Worm (Caenorhabditis elegans): Measurements from ENCODE around the gene K07E3.1.

Gene K07E3.1

DNA sequence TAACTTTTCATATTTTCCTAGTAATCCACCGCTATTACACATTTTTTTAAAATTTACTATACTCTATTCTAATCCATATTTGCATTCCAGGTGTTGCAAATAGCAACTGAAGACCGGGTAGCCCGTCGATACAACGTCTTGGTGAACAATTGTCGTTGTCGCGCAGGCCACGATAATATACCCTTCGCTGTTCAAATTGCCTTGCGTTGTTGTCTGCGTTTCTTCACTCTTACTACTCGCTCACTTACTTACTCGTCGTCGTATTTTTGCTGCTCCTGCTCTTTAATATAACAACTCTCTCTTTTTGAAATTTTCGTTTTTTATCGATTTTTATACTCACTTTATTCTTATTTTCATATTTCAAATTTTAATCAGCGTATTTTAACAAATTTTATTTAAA, 6.3 kb upstream of the K07E3.1 start, which contains the start of gene K07E3.2 (continued):
- peak; percentile 66 for TF ChIP-seq mes-2 (tag; optimal IDR thresholded peaks at IDR 0.05; ENCODE audit: poor library complexity, severe bottlenecking)
- no peak for TF ChIP-seq unc-39 (tag; optimal IDR thresholded peaks at IDR 0.05)
- peak; percentile 41 for TF ChIP-seq mep-1 (tag; optimal IDR thresholded peaks at IDR 0.05)
- no peak for TF ChIP-seq tag-97 (GFP tag; IDR thresholded peaks at IDR 0.05)
- TF ChIP-seq rbr-2 (tag; optimal IDR thresholded peaks at IDR 0.05): peak; percentile 29
- TF ChIP-seq ZK337.2 (GFP tag; IDR thresholded peaks at IDR 0.05): no peak
- TF ChIP-seq aha-1 (tag): peak; percentile 50
- no peak for TF ChIP-seq mdl-1 (tag; optimal IDR thresholded peaks at IDR 0.05)
- peak; percentile 84 for TF ChIP-seq hmg-1.1 (GFP tag; IDR thresholded peaks at IDR 0.05)
- no peak for TF ChIP-seq dmd-8 (GFP tag; IDR thresholded peaks at IDR 0.05)
- TF ChIP-seq F10B5.3 (tag; optimal IDR thresholded peaks at IDR 0.05): no peak
- TF ChIP-seq nhr-6 (tag; optimal IDR thresholded peaks at IDR 0.05): no peak
- no peak for TF ChIP-seq php-3 (GFP tag; IDR thresholded peaks at IDR 0.05)
- TF ChIP-seq spr-1 (tag; optimal IDR thresholded peaks at IDR 0.05): no peak
- no peak for TF ChIP-seq nhr-41 (GFP tag; IDR thresholded peaks at IDR 0.05)
- no peak for TF ChIP-seq nhr-237 (tag; optimal IDR thresholded peaks at IDR 0.05)
- TF ChIP-seq ceh-28 (tag; optimal IDR thresholded peaks at IDR 0.05): no peak
- no peak for TF ChIP-seq gei-8 (GFP tag; optimal IDR thresholded peaks at IDR 0.05)
- TF ChIP-seq mdt-29 (GFP tag; IDR thresholded peaks at IDR 0.05): no peak
- no peak for TF ChIP-seq cey-2 (tag; optimal IDR thresholded peaks at IDR 0.05; ENCODE audit: borderline replicate concordance, insufficient read depth)
- no peak for TF ChIP-seq spr-3 (GFP tag; optimal IDR thresholded peaks at IDR 0.05)

DNA sequence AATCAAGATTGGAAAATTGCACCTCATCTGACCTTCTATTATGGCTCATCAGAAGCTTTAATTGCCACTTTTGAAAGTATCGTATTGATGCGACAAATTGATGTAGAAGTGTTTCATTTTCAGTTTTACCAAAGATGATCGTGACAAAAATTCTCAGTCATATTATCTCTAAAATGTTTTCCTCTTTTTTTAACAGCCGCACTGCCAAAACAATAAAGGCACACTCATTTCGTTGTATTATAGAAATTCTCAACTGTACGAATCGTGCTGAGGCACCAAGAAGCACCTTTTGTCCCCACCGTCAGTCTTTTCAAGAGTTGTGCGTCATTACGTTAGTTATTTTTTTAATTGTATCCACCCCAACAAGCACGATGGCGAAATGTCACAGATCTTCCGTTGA, 2.3 kb upstream of the K07E3.1 start, which contains the start of gene K07E3.9:
TSS of gene K07E3.9 (plus strand) at position 301 of the 400 bp plus-strand sequence.
- TF ChIP-seq ztf-11 (tag; optimal IDR thresholded peaks at IDR 0.05) (no peak), jun-1 (tag; optimal IDR thresholded peaks at IDR 0.05) (no peak)

DNA sequence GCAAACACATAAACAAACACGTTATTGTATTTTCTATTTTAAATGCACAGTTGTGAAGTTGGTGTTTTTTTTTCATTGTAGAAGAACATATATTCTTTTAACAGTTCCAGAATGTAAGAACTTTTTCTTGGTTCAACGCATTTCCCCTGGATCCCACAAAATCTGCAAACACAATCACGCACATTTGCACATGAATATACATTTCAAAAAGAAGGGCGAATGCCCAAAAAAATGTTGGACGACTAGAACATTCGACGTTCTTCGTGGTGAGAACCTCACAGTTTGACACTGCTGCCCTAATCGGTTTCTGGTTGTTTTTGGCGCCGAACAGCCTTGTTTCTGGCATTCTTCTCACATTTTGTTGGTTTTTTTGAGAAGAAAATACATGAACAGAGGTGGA, 708 bp upstream of the K07E3.1 start:
- TF ChIP-seq ceh-44 (GFP tag; IDR thresholded peaks at IDR 0.05): no peak
- TF ChIP-seq mep-1 (tag; optimal IDR thresholded peaks at IDR 0.05): peak; percentile 75
- TF ChIP-seq Y5F2A.4 (GFP tag; optimal IDR thresholded peaks at IDR 0.05): no peak
- TF ChIP-seq nhr-237 (tag; optimal IDR thresholded peaks at IDR 0.05): no peak
- no peak for TF ChIP-seq pqm-1 (tag; optimal IDR thresholded peaks at IDR 0.05)
- TF ChIP-seq daf-16 (GFP tag; optimal IDR thresholded peaks at IDR 0.05): no peak
- TF ChIP-seq daf-16 (tag; optimal IDR thresholded peaks at IDR 0.05): peak; percentile 54
- TF ChIP-seq egl-43 (GFP tag; IDR thresholded peaks at IDR 0.05): no peak
- TF ChIP-seq dve-1 (tag; optimal IDR thresholded peaks at IDR 0.05; ENCODE audit: insufficient read depth): peak; percentile 80
- TF ChIP-seq F44E2.7 (GFP tag; IDR thresholded peaks at IDR 0.05): no peak
- TF ChIP-seq rbr-2 (tag; optimal IDR thresholded peaks at IDR 0.05): peak; percentile 8
- TF ChIP-seq ZK546.5 (tag; optimal IDR thresholded peaks at IDR 0.05): no peak
- peak; percentile 8 for TF ChIP-seq hlh-30 (tag; optimal IDR thresholded peaks at IDR 0.05; ENCODE audit: insufficient read depth)
- no peak for TF ChIP-seq ztf-7 (tag; optimal IDR thresholded peaks at IDR 0.05)
- no peak for TF ChIP-seq hif-1 (tag; optimal IDR thresholded peaks at IDR 0.05)
- TF ChIP-seq nhr-77 (tag; optimal IDR thresholded peaks at IDR 0.05): peak; percentile 26
- TF ChIP-seq Y105C5A.15 (GFP tag; IDR thresholded peaks at IDR 0.05): no peak
- no peak for TF ChIP-seq lir-3 (tag; optimal IDR thresholded peaks at IDR 0.05)
- peak; percentile 43 for TF ChIP-seq nhr-11 (tag; optimal IDR thresholded peaks at IDR 0.05)
- TF ChIP-seq spr-3 (GFP tag; optimal IDR thresholded peaks at IDR 0.05): no peak
- TF ChIP-seq mes-2 (tag; optimal IDR thresholded peaks at IDR 0.05; ENCODE audit: poor library complexity, severe bottlenecking): peak; percentile 71
- TF ChIP-seq pha-4 (GFP tag; IDR thresholded peaks at IDR 0.05): no peak
- peak; percentile 1 for TF ChIP-seq pha-4 (tag; optimal IDR thresholded peaks at IDR 0.05)
- peak; percentile 70 for TF ChIP-seq hmg-1.1 (GFP tag; IDR thresholded peaks at IDR 0.05)
- peak; percentile 57 for TF ChIP-seq hlh-11 (tag; optimal IDR thresholded peaks at IDR 0.05)
- TF ChIP-seq daf-12 (tag; optimal IDR thresholded peaks at IDR 0.05): no peak
- 0 out of 2 replicates have a peak, but pooled peaks have one; percentile 19 for TF ChIP-seq ctbp-1 (GFP tag; IDR thresholded peaks at IDR 0.05)
- no peak for TF ChIP-seq R02D3.7 (tag; optimal IDR thresholded peaks at IDR 0.05)
- peak; percentile 18 for TF ChIP-seq zip-2 (tag; optimal IDR thresholded peaks at IDR 0.05)
- peak; percentile 47 for TF ChIP-seq aha-1 (tag)
- peak; percentile 55 for TF ChIP-seq dpl-1 (GFP tag; optimal IDR thresholded peaks at IDR 0.05)
- no peak for TF ChIP-seq cey-2 (tag; optimal IDR thresholded peaks at IDR 0.05; ENCODE audit: borderline replicate concordance, insufficient read depth)
- no peak for TF ChIP-seq zip-11 (GFP tag; IDR thresholded peaks at IDR 0.05)
- TF ChIP-seq skn-1 (tag; optimal IDR thresholded peaks at IDR 0.05): no peak
